Fruit fly (Drosophila melanogaster) whole organism, pupa: Measurements from ENCODE around the gene CG3632.

ENCODE experiments used
- CG10348 ChIP-seq: fragments of 200-800 bp; sonication (Bioruptor generic); IDR thresholded peaks from 2 replicates; pipeline ENCODE4 v1.3.6; 2022; ENCODE audit warnings: missing biosample characterization, missing genetic modification characterization
- CG17806 ChIP-seq: fragments of 200-800 bp; sonication (Bioruptor generic); optimal IDR thresholded peaks from 2 replicates; lab custom pipeline; 2018; ENCODE audit warnings: missing biosample characterization, mild to moderate bottlenecking, missing genetic modification characterization, moderate library complexity
- CG34367 ChIP-seq: fragments of 200-800 bp; sonication (Bioruptor generic); optimal IDR thresholded peaks from 2 replicates; lab custom pipeline; 2018; ENCODE audit warnings: missing biosample characterization, mild to moderate bottlenecking, missing genetic modification characterization
- CG8159 ChIP-seq: fragments of 200-800 bp; sonication (Bioruptor generic); optimal IDR thresholded peaks from 3 replicates; lab custom pipeline; 2018; ENCODE audit warnings: missing biosample characterization, mild to moderate bottlenecking, missing genetic modification characterization, moderate library complexity
- CG8301 ChIP-seq: fragments of 200-800 bp; sonication (Bioruptor generic); optimal IDR thresholded peaks from 2 replicates; lab custom pipeline; 2018; ENCODE audit warnings: missing biosample characterization, mild to moderate bottlenecking, missing genetic modification characterization
- D1 ChIP-seq: fragments of 200-800 bp; sonication (Bioruptor generic); optimal IDR thresholded peaks from 2 replicates; lab custom pipeline; 2018; ENCODE audit warnings: missing biosample characterization, mild to moderate bottlenecking, missing genetic modification characterization, moderate library complexity
- Pif1A ChIP-seq: fragments of 200-800 bp; sonication (Bioruptor generic); optimal IDR thresholded peaks from 3 replicates; lab custom pipeline; 2016; ENCODE audit warnings: missing biosample characterization, missing genetic modification characterization
- gl ChIP-seq: fragments of 200-800 bp; sonication (Bioruptor generic); optimal IDR thresholded peaks from 2 replicates; lab custom pipeline; 2018; ENCODE audit warnings: missing biosample characterization, mild to moderate bottlenecking, missing genetic modification characterization

DNA sequence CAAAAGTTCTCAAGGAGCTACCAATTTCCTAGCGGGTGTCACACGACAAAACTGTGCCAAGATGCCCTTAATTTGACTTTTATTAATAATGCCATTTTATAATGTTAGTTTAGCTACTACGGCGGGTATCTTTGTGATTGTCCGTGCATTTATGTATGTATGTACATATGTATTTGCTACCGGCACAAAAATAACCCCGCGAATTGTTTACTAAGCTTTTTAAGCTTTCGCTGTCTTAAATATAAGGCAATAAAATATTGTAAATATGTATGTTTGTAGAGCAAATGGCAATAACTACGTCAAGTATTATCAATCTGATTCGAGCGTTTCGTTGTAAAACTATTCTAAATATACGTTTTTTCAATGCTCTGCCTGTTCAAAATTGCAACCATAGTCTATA lies 12.5 kb downstream of the CG3632 start:
- TF ChIP-seq Pif1A, result no peak
- no peak for TF ChIP-seq CG8159 (tag; lab: Kevin White, UChicago)
- no peak for TF ChIP-seq CG17806 (tag; lab: Kevin White, UChicago)
- TF ChIP-seq D1 (tag; lab: Kevin White, UChicago), result no peak
- TF ChIP-seq gl (tag; lab: Kevin White, UChicago), result no peak
- no peak for TF ChIP-seq CG34367
- TF ChIP-seq CG10348 (GFP tag; lab: Robert Waterston, UW), result no peak
- no peak for TF ChIP-seq CG8301 (tag; lab: Kevin White, UChicago)
